Fruit fly (Drosophila melanogaster) whole organism, embryonic: ENCODE measurements around the gene CG5107.

Experiments
- Awh ChIP-seq: fragments of 200-800 bp; sonication (Bioruptor generic); IDR thresholded peaks from 2 replicates; pipeline ENCODE4, ENCODE4 v1.3.6; 2022; ENCODE audit warnings: missing biosample characterization, missing genetic modification characterization
- Bteb2 ChIP-seq: fragments of 200-800 bp; sonication (Bioruptor generic); optimal IDR thresholded peaks from 2 replicates; lab custom pipeline; 2016; ENCODE audit warnings: missing biosample characterization, missing genetic modification characterization
- CG10366 ChIP-seq: fragments of 200-800 bp; sonication (Bioruptor generic); IDR thresholded peaks from 2 replicates; pipeline ENCODE4 v1.3.6; 2022; ENCODE audit warnings: missing biosample characterization, missing genetic modification characterization
- CG12769 ChIP-seq: fragments of 200-800 bp; sonication (Bioruptor generic); optimal IDR thresholded peaks from 2 replicates; lab custom pipeline; 2019; ENCODE audit warnings: missing biosample characterization, mild to moderate bottlenecking, missing genetic modification characterization, moderate library complexity
- CG13775 ChIP-seq: fragments of 200-800 bp; sonication (Bioruptor generic); optimal IDR thresholded peaks from 3 replicates; lab custom pipeline; 2017; ENCODE audit warnings: missing biosample characterization, mild to moderate bottlenecking, missing genetic modification characterization
- CG17829 ChIP-seq: fragments of 200-800 bp; optimal IDR thresholded peaks from 2 replicates; lab custom pipeline; 2019; ENCODE audit warnings: missing biosample characterization, mild to moderate bottlenecking, missing genetic modification characterization, moderate library complexity
- CG18262 ChIP-seq: fragments of 200-800 bp; optimal IDR thresholded peaks from 3 replicates; lab custom pipeline; 2019; ENCODE audit warnings: missing biosample characterization, mild to moderate bottlenecking, missing genetic modification characterization, moderate library complexity
- CG18619 ChIP-seq: fragments of 200-800 bp; sonication (Bioruptor generic); optimal IDR thresholded peaks from 3 replicates; lab custom pipeline; 2017; ENCODE audit warnings: missing biosample characterization, mild to moderate bottlenecking, missing genetic modification characterization
- CG2678 ChIP-seq: fragments of 200-800 bp; sonication (Bioruptor generic); optimal IDR thresholded peaks from 3 replicates; lab custom pipeline; 2019; ENCODE audit warnings: missing biosample characterization, mild to moderate bottlenecking, missing genetic modification characterization, moderate library complexity
- CG2712 ChIP-seq: fragments of 200-800 bp; optimal IDR thresholded peaks from 3 replicates; lab custom pipeline; 2019; ENCODE audit warnings: missing biosample characterization, mild to moderate bottlenecking, missing genetic modification characterization, moderate library complexity
- CG3995 ChIP-seq: fragments of 200-800 bp; sonication (Bioruptor generic); optimal IDR thresholded peaks from 3 replicates; lab custom pipeline; 2016; ENCODE audit warnings: missing biosample characterization, missing genetic modification characterization
- CG4424 ChIP-seq: fragments of 200-800 bp; sonication (Bioruptor generic); optimal IDR thresholded peaks from 3 replicates; lab custom pipeline; 2016; ENCODE audit warnings: missing biosample characterization, missing genetic modification characterization
- CG7556 ChIP-seq: fragments of 200-800 bp; sonication (Bioruptor generic); optimal IDR thresholded peaks from 2 replicates; lab custom pipeline; 2017; ENCODE audit warnings: missing biosample characterization, mild to moderate bottlenecking, missing genetic modification characterization
- CG7963 ChIP-seq: fragments of 200-800 bp; sonication (Bioruptor generic); IDR thresholded peaks from 3 replicates; pipeline ENCODE4 v1.3.6; 2022; ENCODE audit warnings: missing biosample characterization, missing genetic modification characterization; ENCODE audit not compliant: partially characterized antibody
- CG8478 ChIP-seq: fragments of >200 bp; optimal IDR thresholded peaks from 2 replicates; lab custom pipeline; 2018
- CHES-1-like ChIP-seq: fragments of 200-800 bp; sonication (Bioruptor generic); optimal IDR thresholded peaks from 2 replicates; lab custom pipeline; 2016; ENCODE audit warnings: missing biosample characterization, missing genetic modification characterization
- E2f1 ChIP-seq: fragments of 200-800 bp; sonication (Bioruptor generic); IDR thresholded peaks from 2 replicates; pipeline ENCODE4 v1.3.6; 2022; ENCODE audit warnings: missing biosample characterization, missing genetic modification characterization
- Elba2 ChIP-seq: fragments of 200-800 bp; sonication (Bioruptor generic); optimal IDR thresholded peaks from 3 replicates; lab custom pipeline; 2016; ENCODE audit warnings: missing biosample characterization, missing genetic modification characterization
- H15 ChIP-seq: fragments of 200-800 bp; sonication (Bioruptor generic); IDR thresholded peaks from 3 replicates; pipeline ENCODE4 v1.3.6; 2022; ENCODE audit warnings: missing biosample characterization, missing genetic modification characterization
- Hr78 ChIP-seq, 2 experiments: fragments of 200-800 bp in 1 of 2; fragments of >200 bp in 1 of 2; sonication (Bioruptor generic) in 1 of 2; optimal IDR thresholded peaks; 2 replicates each; lab custom pipeline; 2017 to 2019; ENCODE audit warnings: missing biosample characterization in 2 of 2, missing genetic modification characterization in 2 of 2, mild to moderate bottlenecking in 1 of 2, moderate library complexity in 1 of 2
- Jarid2 ChIP-seq: fragments of 200-800 bp; sonication (Bioruptor generic); optimal IDR thresholded peaks from 3 replicates; lab custom pipeline; 2017; ENCODE audit warnings: mild to moderate bottlenecking, missing biosample characterization, missing genetic modification reagents, missing genetic modification characterization
- NfI ChIP-seq: fragments of 200-800 bp; sonication (Bioruptor generic); optimal IDR thresholded peaks from 3 replicates; lab custom pipeline; 2018; ENCODE audit warnings: missing biosample characterization, mild to moderate bottlenecking, missing genetic modification characterization, moderate library complexity
- PHDP ChIP-seq: fragments of 200-800 bp; sonication (Bioruptor generic); optimal IDR thresholded peaks from 3 replicates; lab custom pipeline; 2018; ENCODE audit warnings: missing biosample characterization, mild to moderate bottlenecking, missing genetic modification characterization, moderate library complexity
- Xbp1 ChIP-seq: fragments of 200-800 bp; sonication (Bioruptor generic); optimal IDR thresholded peaks from 3 replicates; lab custom pipeline; 2016; ENCODE audit warnings: missing biosample characterization, mild to moderate bottlenecking, missing genetic modification characterization
- Xrp1 ChIP-seq: fragments of 200-800 bp; sonication (Bioruptor generic); IDR thresholded peaks from 2 replicates; pipeline ENCODE4 v1.3.6; 2022; ENCODE audit warnings: missing biosample characterization, missing genetic modification characterization
- aop ChIP-seq: fragments of 200-800 bp; sonication (Bioruptor generic); IDR thresholded peaks from 2 replicates; pipeline ENCODE4 v1.3.6; 2022; ENCODE audit warnings: missing biosample characterization, missing genetic modification characterization
- bcd ChIP-seq: fragments of 200-800 bp; sonication (Bioruptor generic); optimal IDR thresholded peaks from 2 replicates; lab custom pipeline; 2017; ENCODE audit warnings: missing biosample characterization, mild to moderate bottlenecking, missing genetic modification characterization
- caup ChIP-seq: fragments of 200-800 bp; sonication (Bioruptor generic); optimal IDR thresholded peaks from 3 replicates; lab custom pipeline; 2017; ENCODE audit warnings: missing biosample characterization, mild to moderate bottlenecking, missing genetic modification characterization, moderate library complexity; ENCODE audit not compliant: severe bottlenecking
- cg ChIP-seq: fragments of 200-800 bp; sonication (Bioruptor generic); optimal IDR thresholded peaks from 3 replicates; lab custom pipeline; 2019; ENCODE audit warnings: missing biosample characterization, mild to moderate bottlenecking, missing genetic modification characterization, moderate library complexity
- chinmo ChIP-seq: fragments of 200-800 bp; sonication (Bioruptor generic); IDR thresholded peaks from 4 replicates; pipeline ENCODE4 v1.3.6; 2022; ENCODE audit warnings: missing biosample characterization, missing genetic modification characterization; ENCODE audit not compliant: partially characterized antibody
- dpn ChIP-seq, 2 experiments: fragments of 200-800 bp; sonication (Bioruptor generic); optimal IDR thresholded peaks; 3 replicates each; lab custom pipeline; 2016; ENCODE audit warnings: missing biosample characterization in 2 of 2, missing genetic modification characterization in 2 of 2
- dysf ChIP-seq: fragments of 200-800 bp; sonication (Bioruptor generic); IDR thresholded peaks from 3 replicates; pipeline ENCODE4 v1.3.6; 2022; ENCODE audit warnings: missing biosample characterization, missing genetic modification characterization
- fd3F ChIP-seq: fragments of 200-800 bp; sonication (Bioruptor generic); optimal IDR thresholded peaks from 2 replicates; lab custom pipeline; 2018; ENCODE audit warnings: missing biosample characterization, mild to moderate bottlenecking, missing genetic modification characterization, moderate library complexity
- grau ChIP-seq: fragments of 200-800 bp; optimal IDR thresholded peaks from 3 replicates; lab custom pipeline; 2019; ENCODE audit warnings: missing biosample characterization, mild to moderate bottlenecking, missing genetic modification characterization, moderate library complexity
- hkb ChIP-seq, 2 experiments: fragments of 200-800 bp in 1 of 2; fragments of >200 bp in 1 of 2; sonication (Bioruptor generic) in 1 of 2; IDR thresholded peaks in 1 of 2; optimal IDR thresholded peaks in 1 of 2; 2 replicates each; pipeline versions ENCODE4 v1.3.6 to Lab custom; 2017 to 2022; ENCODE audit warnings: missing biosample characterization in 1 of 2, missing genetic modification characterization in 1 of 2
- insv ChIP-seq, 2 experiments: fragments of 200-800 bp; sonication (Bioruptor generic); optimal IDR thresholded peaks; 3 replicates each; lab custom pipeline; 2016 to 2018; ENCODE audit warnings: missing biosample characterization in 2 of 2, missing genetic modification characterization in 2 of 2
- lab ChIP-seq: fragments of 200-800 bp; sonication (Bioruptor generic); optimal IDR thresholded peaks from 3 replicates; lab custom pipeline; 2017; ENCODE audit warnings: missing biosample characterization, missing genetic modification characterization, mild to moderate bottlenecking, moderate library complexity, missing genetic modification reagents
- lbe ChIP-seq: fragments of 200-800 bp; sonication (Bioruptor generic); optimal IDR thresholded peaks from 2 replicates; lab custom pipeline; 2016; ENCODE audit warnings: missing biosample characterization, mild to moderate bottlenecking, missing genetic modification characterization
- odd ChIP-seq: fragments of 200-800 bp; sonication (Bioruptor generic); optimal IDR thresholded peaks from 2 replicates; lab custom pipeline; 2017; ENCODE audit warnings: missing biosample characterization, mild to moderate bottlenecking, missing genetic modification characterization
- pan ChIP-seq, 4 experiments: fragments of >200 bp in 3 of 4; fragments of 200-800 bp in 1 of 4; sonication (Bioruptor generic) in 1 of 4; optimal IDR thresholded peaks in 3 of 4; IDR thresholded peaks in 1 of 4; 2 replicates each; pipeline versions ENCODE4 v1.3.6 to Lab custom; 2017 to 2022; ENCODE audit warnings: missing biosample characterization in 2 of 4, missing genetic modification characterization in 2 of 4, mixed read lengths in 1 of 4
- pb ChIP-seq: fragments of 200-800 bp; sonication (Bioruptor generic); optimal IDR thresholded peaks from 3 replicates; lab custom pipeline; 2016; ENCODE audit warnings: missing biosample characterization, missing genetic modification characterization
- phol ChIP-seq: fragments of 200-800 bp; sonication (Bioruptor generic); optimal IDR thresholded peaks from 3 replicates; lab custom pipeline; 2018; ENCODE audit warnings: missing biosample characterization, mild to moderate bottlenecking, missing genetic modification characterization, moderate library complexity
- row ChIP-seq: fragments of 200-800 bp; sonication (Bioruptor generic); IDR thresholded peaks from 3 replicates; pipeline ENCODE4 v1.3.6; 2022; ENCODE audit warnings: missing biosample characterization, missing genetic modification characterization
- schlank ChIP-seq: fragments of 200-800 bp; sonication (Bioruptor generic); optimal IDR thresholded peaks from 2 replicates; lab custom pipeline; 2018; ENCODE audit warnings: missing biosample characterization, mild to moderate bottlenecking, missing genetic modification characterization
- sd ChIP-seq: fragments of 200-800 bp; sonication (Bioruptor generic); optimal IDR thresholded peaks from 3 replicates; lab custom pipeline; 2018; ENCODE audit warnings: missing biosample characterization, mild to moderate bottlenecking, missing genetic modification characterization, moderate library complexity
- tap ChIP-seq: fragments of 200-800 bp; optimal IDR thresholded peaks from 3 replicates; lab custom pipeline; 2019; ENCODE audit warnings: missing biosample characterization, mild to moderate bottlenecking, missing genetic modification characterization, moderate library complexity
- tio ChIP-seq: fragments of 200-800 bp; sonication (Bioruptor generic); optimal IDR thresholded peaks from 2 replicates; lab custom pipeline; 2017; ENCODE audit warnings: missing biosample characterization, missing genetic modification characterization, inconsistent platforms

The CG5107 gene

DNA sequence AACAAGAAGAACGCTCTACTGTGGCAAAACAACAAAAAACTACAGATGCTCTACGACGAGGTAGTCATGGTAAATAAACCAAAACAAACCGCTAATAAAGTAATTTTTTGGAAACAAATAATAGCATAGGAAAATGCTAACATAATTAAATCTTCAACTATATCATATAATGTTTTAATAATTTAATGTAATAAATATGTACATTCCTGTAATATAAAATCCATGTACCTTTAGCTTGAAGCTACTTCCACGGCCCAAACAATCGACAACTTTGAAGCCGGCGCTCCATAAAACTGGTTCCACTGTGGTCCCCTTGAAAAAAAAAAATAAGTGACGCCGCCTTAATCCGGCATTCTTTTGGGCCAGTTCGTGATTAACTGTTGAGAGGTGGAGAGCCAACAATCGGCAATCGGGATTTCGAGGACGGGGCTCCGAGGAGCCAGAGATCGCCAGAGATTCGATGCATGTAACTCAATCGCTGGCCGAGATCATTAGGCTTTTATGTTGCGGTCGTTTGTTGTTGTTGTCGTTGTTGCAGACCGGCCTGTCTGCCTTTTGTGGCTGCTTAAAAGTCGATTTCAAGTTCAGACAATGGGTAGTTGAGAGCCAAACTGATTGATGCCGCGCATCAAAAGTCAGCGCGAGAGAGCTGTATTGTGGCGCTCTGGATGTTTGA, 42.2 kb upstream of the CG5107 start (continued):
- TF ChIP-seq Xbp1, result peak; percentile 21
- no peak for TF ChIP-seq cg (GFP tag; lab: Kevin White, UChicago)
- TF ChIP-seq CG10366 (GFP tag; lab: Robert Waterston, UW), result peak; percentile 35
- TF ChIP-seq CG2712, result peak; percentile 67
- TF ChIP-seq E2f1 (GFP tag; lab: Robert Waterston, UW), result peak; percentile 43
- peak; percentile 53 for TF ChIP-seq PHDP (tag; lab: Kevin White, UChicago)
- no peak for TF ChIP-seq hkb (optimal IDR thresholded peaks at IDR 0.05; lab: Kevin White, UChicago)
- peak; percentile 41; the same call in 1 of the 2 replicates for TF ChIP-seq hkb (GFP tag; IDR thresholded peaks at IDR 0.05; lab: Robert Waterston, UW)
- TF ChIP-seq aop, result no peak
- TF ChIP-seq Jarid2 (GFP tag; lab: Kevin White, UChicago), result no peak
- TF ChIP-seq CG2678 (tag; lab: Kevin White, UChicago), result peak; percentile 80
- peak; percentile 39 for TF ChIP-seq CG17829 (tag; lab: Kevin White, UChicago)
- peak; percentile 33 for TF ChIP-seq fd3F
- no peak for TF ChIP-seq schlank (tag; lab: Kevin White, UChicago)
- peak; percentile 40; the same call in 1 of the 3 replicates for TF ChIP-seq H15 (GFP tag; lab: Robert Waterston, UW)
- peak; percentile 2 for TF ChIP-seq CG18619
- TF ChIP-seq grau (tag; lab: Kevin White, UChicago), result peak; percentile 65
- no peak for TF ChIP-seq CG8478 (lab: Kevin White, UChicago)
- peak; percentile 48 for TF ChIP-seq caup
- no peak for TF ChIP-seq insv (GFP tag; optimal IDR thresholded peaks at IDR 0.05; lab: Kevin White, UChicago)
- no peak for TF ChIP-seq odd (GFP tag; lab: Kevin White, UChicago)
- TF ChIP-seq Elba2 (GFP tag; lab: Kevin White, UChicago), result no peak
- TF ChIP-seq row, result peak; percentile 73
- TF ChIP-seq CG18262 (tag; lab: Kevin White, UChicago), result peak; percentile 44
- no peak for TF ChIP-seq pb (GFP tag; lab: Kevin White, UChicago)
- TF ChIP-seq tio (GFP tag; lab: Kevin White, UChicago), result no peak
- peak; percentile 66; the same call in 1 of the 2 replicates for TF ChIP-seq Xrp1 (GFP tag; lab: Robert Waterston, UW)
- TF ChIP-seq chinmo (GFP tag; lab: Robert Waterston, UW), result peak; percentile 81
- peak; percentile 40 for TF ChIP-seq CG12769 (tag; lab: Kevin White, UChicago)
- TF ChIP-seq NfI, result peak; percentile 44
- peak; percentile 32 for TF ChIP-seq bcd (GFP tag; lab: Kevin White, UChicago)
- peak; percentile 61; the same call in 2 of the 3 replicates for TF ChIP-seq dysf (GFP tag; lab: Robert Waterston, UW)
- TF ChIP-seq CG13775 (GFP tag; lab: Kevin White, UChicago), result peak; percentile 7
- TF ChIP-seq lbe (GFP tag; lab: Kevin White, UChicago), result peak; percentile 80
- TF ChIP-seq Hr78 (GFP tag; optimal IDR thresholded peaks at IDR 0.05; lab: Kevin White, UChicago), result no peak
- no peak for TF ChIP-seq CG3995 (GFP tag; lab: Kevin White, UChicago)
- no peak for TF ChIP-seq CHES-1-like (GFP tag; lab: Kevin White, UChicago)
- TF ChIP-seq CG4424, result peak; percentile 33
- no peak for TF ChIP-seq pan (optimal IDR thresholded peaks at IDR 0.05; lab: Kevin White, UChicago)
- TF ChIP-seq pan (GFP tag; optimal IDR thresholded peaks at IDR 0.05 in 1 of 2, IDR thresholded peaks at IDR 0.05 in 1 of 2), result peak in 1 of 2 experiments; percentile 58
- peak in 1 of 2 experiments; percentile 43 for TF ChIP-seq dpn (GFP tag; optimal IDR thresholded peaks at IDR 0.05; lab: Kevin White, UChicago)
- no peak for TF ChIP-seq Bteb2
- TF ChIP-seq tap (tag; lab: Kevin White, UChicago), result peak; percentile 42
- no peak for TF ChIP-seq CG7963 (GFP tag; lab: Robert Waterston, UW)
- TF ChIP-seq lab (GFP tag; lab: Kevin White, UChicago), result peak; percentile 67
- TF ChIP-seq phol (tag; lab: Kevin White, UChicago), result peak; percentile 32
- peak; percentile 73 for TF ChIP-seq sd (tag; lab: Kevin White, UChicago)
- peak; percentile 49 for TF ChIP-seq CG7556 (GFP tag; lab: Kevin White, UChicago)
- TF ChIP-seq Awh (GFP tag; lab: Robert Waterston, UW), result peak; percentile 55; the same call in 1 of the 2 replicates
